Worm (Caenorhabditis elegans): ENCODE measurements around the gene phf-30.

ce11 chrV:8447928-8448327, 20.9 kb upstream of the phf-30 start, which contains the start of gene T23B12.5:
- TF ChIP-seq lin-54 (GFP tag; optimal IDR thresholded peaks at IDR 0.05), result no peak
- no peak for TF ChIP-seq ceh-58 (GFP tag; IDR thresholded peaks at IDR 0.05)
- no peak for TF ChIP-seq ceh-79 (tag; optimal IDR thresholded peaks at IDR 0.05)
- no peak for TF ChIP-seq ztf-22 (GFP tag; optimal IDR thresholded peaks at IDR 0.05)
- no peak for TF ChIP-seq pha-4 (tag; optimal IDR thresholded peaks at IDR 0.05)
- no peak for TF ChIP-seq ztf-28 (GFP tag; IDR thresholded peaks at IDR 0.05)
- TF ChIP-seq nfya-2 (GFP tag; IDR thresholded peaks at IDR 0.05), result no peak
- no peak for TF ChIP-seq unc-62 (GFP tag; optimal IDR thresholded peaks at IDR 0.05)
- TF ChIP-seq ztf-6 (GFP tag; IDR thresholded peaks at IDR 0.05), result no peak
- no peak for TF ChIP-seq rec-8 (tag; optimal IDR thresholded peaks at IDR 0.05)
